Fruit fly (Drosophila melanogaster) whole organism: ENCODE measurements around the gene dnd.

Experiments used
- CG8478 ChIP-seq: fragments of >200 bp; optimal IDR thresholded peaks from 2 replicates; lab custom pipeline; 2018; ENCODE audit warnings: inconsistent platforms
- Dll ChIP-seq: fragments of >200 bp; optimal IDR thresholded peaks from 2 replicates; lab custom pipeline; 2017
- EcR ChIP-seq, 2 experiments: fragments of >200 bp; optimal IDR thresholded peaks; 2 replicates each; lab custom pipeline; 2017; ENCODE audit warnings: missing biosample characterization in 2 of 2, missing genetic modification characterization in 2 of 2, missing genetic modification reagents in 2 of 2
- pan ChIP-seq: fragments of >200 bp; optimal IDR thresholded peaks from 2 replicates; lab custom pipeline; 2017
- psq ChIP-seq: fragments of >200 bp; optimal IDR thresholded peaks from 2 replicates; lab custom pipeline; 2017
- usp ChIP-seq: fragments of >200 bp; optimal IDR thresholded peaks from 2 replicates; lab custom pipeline; 2017; ENCODE audit warnings: missing biosample characterization, missing genetic modification characterization, mixed read lengths

Gene dnd

DNA sequence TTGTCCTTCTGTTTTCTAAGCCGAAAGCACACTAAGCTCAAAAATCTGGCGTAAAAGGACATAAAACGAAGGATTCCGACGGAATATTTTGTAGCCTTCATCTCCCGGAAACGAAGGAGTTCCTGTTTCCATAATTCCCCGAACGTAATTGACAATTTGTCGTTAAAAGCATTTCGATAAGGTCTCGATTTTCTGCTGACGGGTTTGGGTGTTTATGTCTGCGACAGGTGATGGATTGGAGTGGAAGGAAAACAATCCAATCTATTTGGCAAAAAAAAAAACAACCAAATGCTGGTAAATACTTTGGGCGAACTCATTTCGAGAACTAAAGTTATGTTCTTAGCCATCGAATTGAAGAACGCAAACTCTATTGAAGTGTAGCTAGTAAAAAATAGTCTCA, 40.6 kb downstream of the dnd start, which contains the start of gene Gr93d:
TSS of gene Gr93d (minus strand) at position 101 of the 400 bp plus-strand sequence.
- no peak for TF ChIP-seq pan
- TF ChIP-seq Dll (lab: Kevin White, UChicago), result no peak
- TF ChIP-seq psq (lab: Kevin White, UChicago), result no peak
- no peak for TF ChIP-seq usp (GFP tag; lab: Kevin White, UChicago)
- no peak for TF ChIP-seq CG8478 (lab: Kevin White, UChicago)
- no peak for TF ChIP-seq EcR (GFP tag; optimal IDR thresholded peaks at IDR 0.05; lab: Kevin White, UChicago)

DNA sequence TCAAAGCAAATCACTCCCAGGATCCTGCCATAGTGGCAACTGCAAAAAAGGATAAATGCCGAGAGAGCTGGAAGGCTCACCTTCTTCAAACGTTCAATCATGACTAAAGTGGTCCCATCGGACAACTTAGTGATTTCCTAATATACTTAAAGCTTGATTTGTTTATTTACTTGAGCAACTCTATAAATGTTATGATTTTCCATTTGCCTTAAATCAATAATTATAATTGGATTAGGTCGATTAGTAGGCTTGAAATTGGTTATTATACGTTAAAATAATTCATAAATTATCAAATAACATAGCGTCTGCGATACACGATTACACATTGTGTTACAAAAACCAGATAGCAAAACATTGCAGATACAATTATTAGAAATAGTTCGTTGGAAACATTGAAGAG, 42.0 kb downstream of the dnd start, which contains the start of gene Gr93c:
TSS of gene Gr93c (minus strand) at position 101 of the 400 bp plus-strand sequence.
- TF ChIP-seq Dll (lab: Kevin White, UChicago) (no peak), psq (lab: Kevin White, UChicago) (no peak), EcR (GFP tag; optimal IDR thresholded peaks at IDR 0.05; lab: Kevin White, UChicago) (no peak), CG8478 (lab: Kevin White, UChicago) (no peak), usp (GFP tag; lab: Kevin White, UChicago) (no peak), pan (no peak)

- TF ChIP-seq pan, result no peak
- TF ChIP-seq psq (lab: Kevin White, UChicago), result no peak
- TF ChIP-seq Dll (lab: Kevin White, UChicago), result no peak
- no peak for TF ChIP-seq EcR (GFP tag; optimal IDR thresholded peaks at IDR 0.05; lab: Kevin White, UChicago)
- no peak for TF ChIP-seq CG8478 (lab: Kevin White, UChicago)
- no peak for TF ChIP-seq usp (GFP tag; lab: Kevin White, UChicago)
These were observed 43.5 kb downstream of the dnd start, which contains the start of gene Gr93b for dm6 chr3R:21843665-21844064. Gr93b (minus strand) TSS chr3R:21843765.

- TF ChIP-seq CG8478 (lab: Kevin White, UChicago), result no peak
- TF ChIP-seq usp (GFP tag; lab: Kevin White, UChicago), result no peak
- no peak for TF ChIP-seq pan
- TF ChIP-seq Dll (lab: Kevin White, UChicago), result no peak
- no peak for TF ChIP-seq EcR (GFP tag; optimal IDR thresholded peaks at IDR 0.05; lab: Kevin White, UChicago)
- TF ChIP-seq psq (lab: Kevin White, UChicago), result no peak
These were observed 45.4 kb downstream of the dnd start for dm6 chr3R:21841474-21842376.

dm6 chr3R:21840432-21840831, 46.7 kb downstream of the dnd start:
- TF ChIP-seq Dll (lab: Kevin White, UChicago) (no peak), pan (no peak), usp (GFP tag; lab: Kevin White, UChicago) (no peak), CG8478 (lab: Kevin White, UChicago) (no peak), EcR (GFP tag; optimal IDR thresholded peaks at IDR 0.05; lab: Kevin White, UChicago) (no peak), psq (lab: Kevin White, UChicago) (no peak)

dm6 chr3R:21839636-21840035, 47.5 kb downstream of the dnd start:
- no peak for TF ChIP-seq pan
- TF ChIP-seq CG8478 (lab: Kevin White, UChicago), result no peak
- no peak for TF ChIP-seq psq (lab: Kevin White, UChicago)
- TF ChIP-seq EcR (GFP tag; optimal IDR thresholded peaks at IDR 0.05; lab: Kevin White, UChicago), result no peak
- no peak for TF ChIP-seq Dll (lab: Kevin White, UChicago)
- no peak for TF ChIP-seq usp (GFP tag; lab: Kevin White, UChicago)

DNA sequence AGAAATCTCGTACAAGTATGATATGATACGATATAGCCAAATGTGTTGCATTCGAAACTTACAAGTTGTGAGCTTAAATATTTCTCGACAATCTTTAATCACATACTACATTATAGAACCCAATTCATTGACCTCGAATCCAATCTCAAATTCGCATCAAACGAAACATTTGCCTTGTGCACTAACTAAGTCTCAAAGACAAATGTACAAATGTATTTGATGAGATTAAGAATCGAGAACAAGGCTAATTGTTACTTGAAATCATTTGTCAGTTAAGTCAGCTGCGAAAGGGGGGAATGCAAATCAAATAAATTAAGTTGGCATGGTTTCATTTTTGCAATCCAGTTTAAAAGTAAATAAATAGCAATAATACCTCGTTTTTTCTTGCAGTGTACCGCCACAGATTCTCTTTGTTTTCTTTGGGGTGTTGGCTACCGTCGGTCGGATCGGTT, 48.6 kb downstream of the dnd start:
- TF ChIP-seq EcR (GFP tag; optimal IDR thresholded peaks at IDR 0.05; lab: Kevin White, UChicago), result no peak
- no peak for TF ChIP-seq usp (GFP tag; lab: Kevin White, UChicago)
- TF ChIP-seq Dll (lab: Kevin White, UChicago), result no peak
- TF ChIP-seq pan, result no peak
- no peak for TF ChIP-seq psq (lab: Kevin White, UChicago)
- no peak for TF ChIP-seq CG8478 (lab: Kevin White, UChicago)

dm6 chr3R:21837069-21837977, 49.8 kb downstream of the dnd start:
- TF ChIP-seq Dll (lab: Kevin White, UChicago), result no peak
- peak in 1 of 2 experiments; percentile 89 for TF ChIP-seq EcR (GFP tag; optimal IDR thresholded peaks at IDR 0.05; lab: Kevin White, UChicago)

dm6 chr3R:21836614-21837013, 50.5 kb downstream of the dnd start:
- TF ChIP-seq Dll (lab: Kevin White, UChicago) (no peak), psq (lab: Kevin White, UChicago) (no peak), pan (no peak), CG8478 (lab: Kevin White, UChicago) (no peak), EcR (GFP tag; optimal IDR thresholded peaks at IDR 0.05; lab: Kevin White, UChicago) (no peak), usp (GFP tag; lab: Kevin White, UChicago) (no peak)

dm6 chr3R:21836201-21836504, 51.0 kb downstream of the dnd start:
- TF ChIP-seq usp (GFP tag; lab: Kevin White, UChicago), result no peak
- no peak for TF ChIP-seq pan
- TF ChIP-seq psq (lab: Kevin White, UChicago), result no peak
- TF ChIP-seq CG8478 (lab: Kevin White, UChicago), result no peak
- TF ChIP-seq EcR (GFP tag; optimal IDR thresholded peaks at IDR 0.05; lab: Kevin White, UChicago), result no peak
- TF ChIP-seq Dll (lab: Kevin White, UChicago), result no peak
